Fruit fly (Drosophila melanogaster): ENCODE results near the gene Msp300.

DNA sequence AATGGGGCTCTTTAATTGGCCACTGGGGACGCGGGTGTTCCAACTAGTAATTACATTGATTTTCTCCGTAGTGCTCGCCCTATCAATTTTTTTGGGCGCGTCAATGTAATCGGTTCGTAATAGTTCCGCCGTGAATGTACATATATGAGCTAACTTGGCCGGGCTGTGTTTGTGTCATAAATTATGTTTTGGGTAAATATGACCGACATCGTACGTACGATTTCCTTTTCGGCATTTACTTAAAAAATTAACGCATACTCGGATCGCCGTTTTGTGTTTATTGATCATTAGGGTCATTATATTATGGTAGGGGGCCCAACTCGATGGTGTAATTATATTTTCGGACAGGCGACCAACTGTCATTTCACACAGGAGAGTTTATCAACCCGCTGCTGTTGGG, 96.0 kb downstream of the Msp300 start:
- no peak for TF ChIP-seq wdn (GFP tag; IDR thresholded peaks at IDR 0.05)
- TF ChIP-seq Mrtf (GFP tag; IDR thresholded peaks at IDR 0.05) = no peak
- TF ChIP-seq psq (GFP tag; optimal IDR thresholded peaks at IDR 0.05) = no peak
- peak; percentile 34 for TF ChIP-seq CG9727 (GFP tag; optimal IDR thresholded peaks at IDR 0.05)
- no peak for TF ChIP-seq Gug (GFP tag; IDR thresholded peaks at IDR 0.05)
- no peak for TF ChIP-seq eyg (GFP tag; optimal IDR thresholded peaks at IDR 0.05)
- no peak for TF ChIP-seq CG1832 (GFP tag; optimal IDR thresholded peaks at IDR 0.05)
- TF ChIP-seq CG14014 (GFP tag; IDR thresholded peaks at IDR 0.05) = peak; percentile 77; the same call in 1 of the 2 replicates
- TF ChIP-seq CG16815 (GFP tag; optimal IDR thresholded peaks at IDR 0.05) = no peak
- no peak for TF ChIP-seq hbn (GFP tag; IDR thresholded peaks at IDR 0.05; ENCODE audit: partially characterized antibody)

Data from whole organism, embryonic.